Worm (Caenorhabditis elegans): ENCODE results near the gene Y54G2A.52.

The Y54G2A.52 gene

DNA sequence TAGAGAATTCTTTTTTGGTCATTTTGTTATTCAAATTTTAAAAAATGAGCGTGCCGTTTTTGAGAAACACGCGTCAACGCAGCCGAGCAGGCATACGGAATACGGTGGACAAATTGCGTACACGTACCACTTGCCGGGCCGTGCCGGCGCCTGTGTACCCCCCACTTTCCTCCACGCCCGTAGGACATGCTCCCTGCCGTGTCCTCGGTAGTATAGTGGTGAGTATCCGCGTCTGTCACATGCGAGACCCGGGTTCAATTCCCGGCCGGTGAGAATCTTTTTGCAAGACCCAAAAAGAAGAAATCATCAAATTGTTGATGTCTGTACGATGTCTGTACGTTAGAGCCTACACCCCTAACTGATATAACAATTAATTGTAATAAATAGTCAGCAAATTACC is 9.7 kb upstream of the Y54G2A.52 start:
- TF ChIP-seq ceh-43 (GFP tag; optimal IDR thresholded peaks at IDR 0.05) (no peak), lin-32 (GFP tag; optimal IDR thresholded peaks at IDR 0.05) (no peak), mep-1 (tag; optimal IDR thresholded peaks at IDR 0.05) (no peak), blmp-1 (tag; optimal IDR thresholded peaks at IDR 0.05) (no peak), hlh-1 (tag; optimal IDR thresholded peaks at IDR 0.05) (no peak), mls-2 (tag; optimal IDR thresholded peaks at IDR 0.05) (no peak), ceh-39 (tag; optimal IDR thresholded peaks at IDR 0.05) (no peak), lsy-2 (tag; optimal IDR thresholded peaks at IDR 0.05) (no peak), snpc-4 (tag; optimal IDR thresholded peaks at IDR 0.05) (no peak), unc-39 (tag; optimal IDR thresholded peaks at IDR 0.05) (no peak), ceh-83 (GFP tag; optimal IDR thresholded peaks at IDR 0.05) (no peak), flh-1 (GFP tag; optimal IDR thresholded peaks at IDR 0.05) (no peak), nhr-237 (tag; optimal IDR thresholded peaks at IDR 0.05) (no peak), lin-13 (tag; optimal IDR thresholded peaks at IDR 0.05) (no peak), sptf-1 (tag; optimal IDR thresholded peaks at IDR 0.05) (no peak)

DNA sequence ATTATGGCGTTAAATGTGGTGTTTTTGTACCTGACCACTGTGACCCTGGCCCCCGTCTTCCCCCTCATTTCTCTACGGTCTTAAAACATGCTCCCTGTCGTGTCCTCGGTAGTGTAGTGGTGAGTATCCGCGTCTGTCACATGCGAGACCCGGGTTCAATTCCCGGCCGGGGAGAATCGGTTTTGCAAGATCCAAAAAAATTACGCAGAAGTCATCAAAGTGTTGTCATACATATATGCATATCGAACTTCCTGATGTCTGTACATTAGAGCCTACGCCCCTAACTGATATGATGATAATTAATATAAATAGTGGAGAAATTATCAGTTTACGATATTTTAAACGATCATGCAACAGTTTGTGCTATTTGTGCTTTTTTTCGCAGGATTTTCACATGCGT is 7.0 kb upstream of the Y54G2A.52 start, which contains the start of gene Y54G2A.45:
Gene Y54G2A.45 (plus strand): TSS at position 333 of the 400 bp plus-strand sequence.
- TF ChIP-seq blmp-1 (tag; optimal IDR thresholded peaks at IDR 0.05): no peak
- no peak for TF ChIP-seq mab-5 (tag; optimal IDR thresholded peaks at IDR 0.05)
- TF ChIP-seq hlh-1 (tag; optimal IDR thresholded peaks at IDR 0.05): no peak
- TF ChIP-seq lin-32 (GFP tag; optimal IDR thresholded peaks at IDR 0.05): peak; percentile 28
- no peak for TF ChIP-seq nhr-12 (tag; optimal IDR thresholded peaks at IDR 0.05)
- no peak for TF ChIP-seq lsy-2 (tag; optimal IDR thresholded peaks at IDR 0.05)
- TF ChIP-seq mep-1 (tag; optimal IDR thresholded peaks at IDR 0.05): peak; percentile 36
- peak; percentile 71 for TF ChIP-seq unc-120 (tag; optimal IDR thresholded peaks at IDR 0.05; ENCODE audit: poor library complexity, severe bottlenecking)
- peak; percentile 66 for TF ChIP-seq drap-1 (GFP tag; optimal IDR thresholded peaks at IDR 0.05)
- no peak for TF ChIP-seq nhr-76 (tag; optimal IDR thresholded peaks at IDR 0.05)
- TF ChIP-seq lin-13 (tag; optimal IDR thresholded peaks at IDR 0.05): no peak
- TF ChIP-seq ceh-83 (GFP tag; optimal IDR thresholded peaks at IDR 0.05): peak; percentile 72
- TF ChIP-seq M03D4.4 (tag; optimal IDR thresholded peaks at IDR 0.05): peak; percentile 76
- no peak for TF ChIP-seq zip-8 (tag; optimal IDR thresholded peaks at IDR 0.05)
- peak; percentile 36 for TF ChIP-seq flh-1 (GFP tag; optimal IDR thresholded peaks at IDR 0.05)
- no peak for TF ChIP-seq pha-4 (tag; optimal IDR thresholded peaks at IDR 0.05)
- TF ChIP-seq sptf-1 (tag; optimal IDR thresholded peaks at IDR 0.05): peak; percentile 79
- TF ChIP-seq nhr-28 (tag; optimal IDR thresholded peaks at IDR 0.05): no peak
- peak; percentile 7 for TF ChIP-seq ceh-43 (GFP tag; optimal IDR thresholded peaks at IDR 0.05)
- no peak for TF ChIP-seq elt-3 (tag; optimal IDR thresholded peaks at IDR 0.05)
- TF ChIP-seq snpc-4 (tag; optimal IDR thresholded peaks at IDR 0.05): no peak
- peak; percentile 64 for TF ChIP-seq mls-2 (tag; optimal IDR thresholded peaks at IDR 0.05)
- TF ChIP-seq sem-2 (GFP tag; optimal IDR thresholded peaks at IDR 0.05): peak; percentile 58
- peak; percentile 78 for TF ChIP-seq cnd-1 (tag; optimal IDR thresholded peaks at IDR 0.05)
- no peak for TF ChIP-seq ztf-11 (tag; optimal IDR thresholded peaks at IDR 0.05)
- no peak for TF ChIP-seq tbx-8 (GFP tag; optimal IDR thresholded peaks at IDR 0.05)

DNA sequence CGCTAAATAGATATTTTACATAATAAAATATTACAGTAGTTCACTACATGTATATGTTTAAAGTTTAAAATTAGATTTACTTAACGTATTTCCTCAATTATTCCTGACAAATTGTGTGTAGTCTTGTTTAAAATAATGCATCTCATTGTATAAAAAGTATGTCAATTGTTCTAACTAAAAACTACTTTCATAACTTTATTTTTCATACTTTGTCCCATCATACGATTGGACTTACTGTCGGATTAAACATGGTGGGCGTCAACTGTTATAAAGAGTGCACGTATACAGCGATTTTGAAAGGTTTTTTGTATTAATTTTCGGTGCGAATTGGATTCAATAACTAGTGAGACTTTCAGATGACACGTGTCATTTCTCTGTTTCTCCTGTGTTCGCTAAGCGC is 5.2 kb upstream of the Y54G2A.52 start, which contains the start of gene Y54G2A.32:
Gene Y54G2A.32 (plus strand): TSS at position 301 of the 400 bp plus-strand sequence.
- TF ChIP-seq mep-1 (tag; optimal IDR thresholded peaks at IDR 0.05): no peak
- TF ChIP-seq blmp-1 (tag; optimal IDR thresholded peaks at IDR 0.05): no peak
- no peak for TF ChIP-seq mab-5 (tag; optimal IDR thresholded peaks at IDR 0.05)
- TF ChIP-seq ceh-43 (GFP tag; optimal IDR thresholded peaks at IDR 0.05): no peak
- TF ChIP-seq ceh-83 (GFP tag; optimal IDR thresholded peaks at IDR 0.05): no peak
- TF ChIP-seq cnd-1 (tag; optimal IDR thresholded peaks at IDR 0.05): no peak
- TF ChIP-seq sem-2 (GFP tag; optimal IDR thresholded peaks at IDR 0.05): no peak
- TF ChIP-seq ceh-39 (tag; optimal IDR thresholded peaks at IDR 0.05): no peak
- TF ChIP-seq mls-2 (tag; optimal IDR thresholded peaks at IDR 0.05): no peak
- no peak for TF ChIP-seq M03D4.4 (tag; optimal IDR thresholded peaks at IDR 0.05)
- no peak for TF ChIP-seq hlh-1 (tag; optimal IDR thresholded peaks at IDR 0.05)
- no peak for TF ChIP-seq drap-1 (GFP tag; optimal IDR thresholded peaks at IDR 0.05)
- TF ChIP-seq nhr-76 (tag; optimal IDR thresholded peaks at IDR 0.05): no peak

DNA sequence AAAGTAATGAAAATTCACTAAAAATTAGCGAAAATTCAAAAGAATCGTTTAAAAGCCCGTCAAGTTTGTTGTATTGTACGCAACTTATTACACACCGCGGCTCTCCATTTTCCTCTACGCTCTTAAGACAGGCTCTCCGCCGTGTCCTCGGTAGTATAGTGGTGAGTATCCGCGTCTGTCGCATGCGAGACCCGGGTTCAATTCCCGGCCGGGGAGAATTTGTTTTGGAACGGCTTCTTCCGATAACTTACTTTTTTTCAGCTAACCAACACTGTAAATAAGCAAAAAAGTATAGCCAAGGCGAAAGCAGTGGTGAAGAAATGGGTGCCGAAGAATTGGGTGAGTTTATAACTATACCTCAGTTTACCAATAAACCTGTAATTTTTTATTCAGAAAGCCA is 3.7 kb upstream of the Y54G2A.52 start:
- no peak for TF ChIP-seq elt-1 (tag; optimal IDR thresholded peaks at IDR 0.05; ENCODE audit: borderline replicate concordance, insufficient read depth)
- peak; percentile 63 for TF ChIP-seq ceh-83 (GFP tag; optimal IDR thresholded peaks at IDR 0.05)
- no peak for TF ChIP-seq blmp-1 (tag; optimal IDR thresholded peaks at IDR 0.05)
- TF ChIP-seq bed-3 (GFP tag; optimal IDR thresholded peaks at IDR 0.05): no peak
- no peak for TF ChIP-seq unc-62 (GFP tag; optimal IDR thresholded peaks at IDR 0.05)
- TF ChIP-seq ceh-39 (tag; optimal IDR thresholded peaks at IDR 0.05): no peak
- TF ChIP-seq lin-32 (GFP tag; optimal IDR thresholded peaks at IDR 0.05): peak; percentile 14
- no peak for TF ChIP-seq drap-1 (GFP tag; optimal IDR thresholded peaks at IDR 0.05)
- TF ChIP-seq nhr-237 (tag; optimal IDR thresholded peaks at IDR 0.05): no peak
- TF ChIP-seq nhr-12 (tag; optimal IDR thresholded peaks at IDR 0.05): no peak
- TF ChIP-seq elt-3 (tag; optimal IDR thresholded peaks at IDR 0.05): no peak
- peak; percentile 39 for TF ChIP-seq sem-2 (GFP tag; optimal IDR thresholded peaks at IDR 0.05)
- TF ChIP-seq flh-1 (GFP tag; optimal IDR thresholded peaks at IDR 0.05): no peak
- TF ChIP-seq nhr-76 (tag; optimal IDR thresholded peaks at IDR 0.05): no peak
- TF ChIP-seq mep-1 (tag; optimal IDR thresholded peaks at IDR 0.05): no peak
- peak; percentile 28 for TF ChIP-seq mls-2 (tag; optimal IDR thresholded peaks at IDR 0.05)
- TF ChIP-seq ceh-43 (GFP tag; optimal IDR thresholded peaks at IDR 0.05): peak; percentile 23
- TF ChIP-seq pha-4 (tag; optimal IDR thresholded peaks at IDR 0.05): no peak
- TF ChIP-seq lsy-2 (tag; optimal IDR thresholded peaks at IDR 0.05): no peak
- no peak for TF ChIP-seq mab-5 (tag; optimal IDR thresholded peaks at IDR 0.05)
- TF ChIP-seq nhr-2 (tag; optimal IDR thresholded peaks at IDR 0.05): no peak
- TF ChIP-seq ces-1 (GFP tag; optimal IDR thresholded peaks at IDR 0.05): no peak
- no peak for TF ChIP-seq hlh-1 (tag; optimal IDR thresholded peaks at IDR 0.05)
- TF ChIP-seq ztf-11 (tag; optimal IDR thresholded peaks at IDR 0.05): no peak
- TF ChIP-seq snpc-4 (tag; optimal IDR thresholded peaks at IDR 0.05): no peak
- TF ChIP-seq nhr-28 (tag; optimal IDR thresholded peaks at IDR 0.05): no peak
- peak; percentile 56 for TF ChIP-seq M03D4.4 (tag; optimal IDR thresholded peaks at IDR 0.05)
- peak; percentile 25 for TF ChIP-seq unc-120 (tag; optimal IDR thresholded peaks at IDR 0.05; ENCODE audit: poor library complexity, severe bottlenecking)
- no peak for TF ChIP-seq unc-39 (tag; optimal IDR thresholded peaks at IDR 0.05)
- TF ChIP-seq zip-8 (tag; optimal IDR thresholded peaks at IDR 0.05): no peak
- TF ChIP-seq sptf-1 (tag; optimal IDR thresholded peaks at IDR 0.05): peak; percentile 51
- TF ChIP-seq lin-13 (tag; optimal IDR thresholded peaks at IDR 0.05): no peak
- TF ChIP-seq cnd-1 (tag; optimal IDR thresholded peaks at IDR 0.05): peak; percentile 42
- peak; percentile 5 for TF ChIP-seq tbx-8 (GFP tag; optimal IDR thresholded peaks at IDR 0.05)
- no peak for TF ChIP-seq ham-2 (GFP tag; optimal IDR thresholded peaks at IDR 0.05)

All from whole organism, mixed stage, embryonic.